Comparison of ENCODE assay signal across 5 fruit fly cellular contexts in the genomic region with DNA sequence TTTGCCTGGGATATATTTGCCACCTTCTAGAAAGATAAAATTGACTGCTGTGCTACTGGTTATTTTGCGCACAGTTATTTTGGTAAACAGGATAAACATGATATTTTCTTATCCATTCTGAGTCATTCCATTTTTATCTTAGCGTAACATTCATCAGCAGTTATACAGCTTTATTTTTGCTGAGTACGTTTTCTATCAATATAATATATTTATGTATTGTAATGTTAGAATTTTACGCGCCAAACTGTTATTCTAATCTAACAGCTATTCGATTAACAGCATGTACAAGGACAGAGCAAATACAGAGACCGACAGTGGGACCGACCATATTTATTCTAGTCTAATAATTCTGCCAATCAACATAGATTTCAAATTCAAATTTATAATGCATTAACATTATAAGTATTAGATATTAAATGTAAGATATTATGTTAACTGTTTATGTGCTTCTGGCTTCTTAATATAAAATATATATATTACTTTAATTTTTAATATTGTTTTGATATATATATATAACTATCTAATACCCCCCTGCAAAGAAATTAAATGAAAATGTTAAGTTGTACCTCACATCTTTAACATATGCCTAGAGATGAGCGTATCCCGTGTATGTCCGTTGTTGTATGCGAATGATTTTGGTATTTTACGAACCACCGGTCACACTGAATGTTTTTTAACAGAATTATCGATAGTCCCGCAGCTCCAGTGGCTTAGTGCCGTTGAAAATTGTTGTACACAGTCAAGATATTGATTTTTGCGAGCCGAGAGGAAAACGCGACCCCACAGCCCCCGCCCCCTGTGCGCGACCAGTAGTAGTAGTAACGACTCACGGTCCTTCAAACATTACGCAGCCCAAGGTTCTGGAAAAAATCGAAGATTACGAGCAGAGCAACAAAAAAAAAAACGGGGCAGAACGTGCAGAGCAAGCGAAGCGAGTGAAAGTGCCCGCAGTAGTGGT.
TF ChIP-seq lines count a peak whose summit lies in the region.

A gene (plus strand): TSS at position 689 of the 958 bp plus-strand sequence.

- TF ChIP-seq CTCF in whole organism, embryonic (GFP tag; optimal IDR thresholded peaks at IDR 0.05; lab: Kevin White, UChicago): peak; percentile 16

TF ChIP-seq in whole organism, adult, 20 proteins besides CTCF, POLR2A, EP300 and RAD21 (continues in another document):
- peak; percentile 66 for TF ChIP-seq CG14711 (tag; optimal IDR thresholded peaks at IDR 0.05; lab: Kevin White, UChicago)
- no peak for TF ChIP-seq CG5204 (GFP tag; optimal IDR thresholded peaks at IDR 0.05; lab: Kevin White, UChicago)
- TF ChIP-seq CG11617 (GFP tag; optimal IDR thresholded peaks at IDR 0.05; lab: Kevin White, UChicago): peak; percentile 46
- TF ChIP-seq pad (GFP tag; optimal IDR thresholded peaks at IDR 0.05; lab: Kevin White, UChicago): peak; percentile 34
- TF ChIP-seq tj (GFP tag; optimal IDR thresholded peaks at IDR 0.05; lab: Kevin White, UChicago): peak; percentile 47
- TF ChIP-seq CG33017 (tag; optimal IDR thresholded peaks at IDR 0.05; lab: Kevin White, UChicago): peak; percentile 82
- peak; percentile 45 for TF ChIP-seq CG12768 (GFP tag; optimal IDR thresholded peaks at IDR 0.05; lab: Kevin White, UChicago)
- TF ChIP-seq Crg-1 (GFP tag; optimal IDR thresholded peaks at IDR 0.05; lab: Kevin White, UChicago): no peak
- peak; percentile 91 for TF ChIP-seq kay (GFP tag; lab: Kevin White, UChicago; ENCODE audit: borderline replicate concordance)
- TF ChIP-seq CG7101 (tag; optimal IDR thresholded peaks at IDR 0.05; lab: Kevin White, UChicago): peak; percentile 78
- no peak for TF ChIP-seq toe (GFP tag; optimal IDR thresholded peaks at IDR 0.05; lab: Kevin White, UChicago)
- no peak for TF ChIP-seq ovo (GFP tag; optimal IDR thresholded peaks at IDR 0.05; lab: Kevin White, UChicago)
- peak; percentile 33 for TF ChIP-seq cic (GFP tag; optimal IDR thresholded peaks at IDR 0.05; lab: Kevin White, UChicago)
- TF ChIP-seq Hr96 (GFP tag; optimal IDR thresholded peaks at IDR 0.05; lab: Kevin White, UChicago): no peak
- TF ChIP-seq bab1 (GFP tag; optimal IDR thresholded peaks at IDR 0.05; lab: Kevin White, UChicago): no peak
- TF ChIP-seq cnc (optimal IDR thresholded peaks at IDR 0.05; lab: Kevin White, UChicago): no peak

TF ChIP-seq in whole organism, embryonic, 481 proteins besides CTCF, POLR2A, EP300 and RAD21 (continues in another document):
- TF ChIP-seq vnd (GFP tag; IDR thresholded peaks at IDR 0.05; lab: Robert Waterston, UW; ENCODE audit: partially characterized antibody) (peak; percentile 64), nom (GFP tag; optimal IDR thresholded peaks at IDR 0.05; lab: Kevin White, UChicago) (no peak), Deaf1 (tag; optimal IDR thresholded peaks at IDR 0.05; lab: Kevin White, UChicago) (peak; percentile 51), ken (GFP tag; IDR thresholded peaks at IDR 0.05; lab: Robert Waterston, UW) (no peak), H15 (GFP tag; IDR thresholded peaks at IDR 0.05; lab: Robert Waterston, UW) (no peak), CG7745 (tag; optimal IDR thresholded peaks at IDR 0.05; lab: Kevin White, UChicago) (no peak), Myb (GFP tag; optimal IDR thresholded peaks at IDR 0.05; lab: Kevin White, UChicago) (peak; percentile 33), Hey (tag; optimal IDR thresholded peaks at IDR 0.05; lab: Kevin White, UChicago) (no peak), Adf1 (GFP tag; IDR thresholded peaks at IDR 0.05; lab: Robert Waterston, UW) (peak; percentile 54), zen2 (GFP tag; IDR thresholded peaks at IDR 0.05; lab: Robert Waterston, UW; ENCODE audit: partially characterized antibody) (peak; percentile 41; the same call in 1 of the 3 replicates), Bdp1 (GFP tag; optimal IDR thresholded peaks at IDR 0.05; lab: Kevin White, UChicago) (no peak), CG4404 (GFP tag; IDR thresholded peaks at IDR 0.05; lab: Robert Waterston, UW) (no peak), zfh1 (GFP tag; IDR thresholded peaks at IDR 0.05; lab: Robert Waterston, UW) (no peak), her (GFP tag; optimal IDR thresholded peaks at IDR 0.05; lab: Kevin White, UChicago) (no peak), sob (GFP tag; IDR thresholded peaks at IDR 0.05; lab: Robert Waterston, UW) (no peak), aop (GFP tag; IDR thresholded peaks at IDR 0.05; lab: Robert Waterston, UW) (no peak)

TF ChIP-seq in whole organism, prepupa, 60 proteins besides CTCF, POLR2A, EP300 and RAD21 (continues in another document):
- TF ChIP-seq fd85E (GFP tag; optimal IDR thresholded peaks at IDR 0.05; lab: Kevin White, UChicago): no peak
- TF ChIP-seq acj6 (GFP tag; optimal IDR thresholded peaks at IDR 0.05; lab: Kevin White, UChicago): peak; percentile 3
- 0 out of 2 replicates have a peak, but pooled peaks have one; percentile 32 for TF ChIP-seq Gug (GFP tag; IDR thresholded peaks at IDR 0.05; lab: Robert Waterston, UW)
- TF ChIP-seq CG3919 (GFP tag; optimal IDR thresholded peaks at IDR 0.05; lab: Kevin White, UChicago): peak; percentile 27
- TF ChIP-seq Sox15 (GFP tag; optimal IDR thresholded peaks at IDR 0.05; lab: Kevin White, UChicago): no peak
- peak; percentile 22 for TF ChIP-seq Sox102F (GFP tag; optimal IDR thresholded peaks at IDR 0.05; lab: Kevin White, UChicago)
- TF ChIP-seq CG15336 (GFP tag; IDR thresholded peaks at IDR 0.05; lab: Robert Waterston, UW): peak; percentile 15; the same call in 1 of the 2 replicates
- no peak for TF ChIP-seq ss (GFP tag; optimal IDR thresholded peaks at IDR 0.05; lab: Kevin White, UChicago)
- TF ChIP-seq cyc (GFP tag; optimal IDR thresholded peaks at IDR 0.05; lab: Kevin White, UChicago): peak; percentile 18
- TF ChIP-seq CG9139 (GFP tag; optimal IDR thresholded peaks at IDR 0.05; lab: Kevin White, UChicago): no peak
- TF ChIP-seq Ets96B (tag; optimal IDR thresholded peaks at IDR 0.05; lab: Kevin White, UChicago): peak; percentile 21
- TF ChIP-seq svp (GFP tag; lab: Kevin White, UChicago): peak; percentile 65
- TF ChIP-seq spab (GFP tag; optimal IDR thresholded peaks at IDR 0.05; lab: Kevin White, UChicago): no peak
- TF ChIP-seq CG8632 (GFP tag; optimal IDR thresholded peaks at IDR 0.05; lab: Kevin White, UChicago): no peak
- TF ChIP-seq Smox (GFP tag; optimal IDR thresholded peaks at IDR 0.05; lab: Kevin White, UChicago): peak; percentile 11
- no peak for TF ChIP-seq salr (GFP tag; optimal IDR thresholded peaks at IDR 0.05; lab: Kevin White, UChicago)
- TF ChIP-seq CG3032 (tag; optimal IDR thresholded peaks at IDR 0.05; lab: Kevin White, UChicago): no peak

TF ChIP-seq in whole organism, pupa, 21 proteins besides CTCF, POLR2A, EP300 and RAD21:
- TF ChIP-seq CG15710 (tag; optimal IDR thresholded peaks at IDR 0.05; lab: Kevin White, UChicago) (no peak), CG13204 (GFP tag; optimal IDR thresholded peaks at IDR 0.05; lab: Kevin White, UChicago) (no peak), D1 (tag; optimal IDR thresholded peaks at IDR 0.05; lab: Kevin White, UChicago) (no peak), CG4496 (GFP tag; IDR thresholded peaks at IDR 0.05; lab: Robert Waterston, UW) (peak; percentile 48; the same call in 2 of the 3 replicates), Ets98B (GFP tag; IDR thresholded peaks at IDR 0.05; lab: Robert Waterston, UW) (peak; percentile 40; the same call in 1 of the 2 replicates), CG32121 (GFP tag; IDR thresholded peaks at IDR 0.05; lab: Robert Waterston, UW) (peak; percentile 60; the same call in 1 of the 2 replicates), CG8159 (tag; optimal IDR thresholded peaks at IDR 0.05; lab: Kevin White, UChicago) (peak; percentile 22), Pif1A (GFP tag; optimal IDR thresholded peaks at IDR 0.05; lab: Kevin White, UChicago) (no peak), CG9948 (tag; optimal IDR thresholded peaks at IDR 0.05; lab: Kevin White, UChicago) (peak; percentile 35), rn (GFP tag; IDR thresholded peaks at IDR 0.05; lab: Robert Waterston, UW) (no peak), CG14655 (GFP tag; optimal IDR thresholded peaks at IDR 0.05; lab: Kevin White, UChicago) (peak; percentile 59)

TF ChIP-seq in whole organism, wandering third instar larva, 38 proteins besides CTCF, POLR2A, EP300 and RAD21 (continues in another document):
- TF ChIP-seq dmrt93B (GFP tag; optimal IDR thresholded peaks at IDR 0.05; lab: Kevin White, UChicago) (peak; percentile 17), Sp1 (GFP tag; optimal IDR thresholded peaks at IDR 0.05; lab: Kevin White, UChicago) (peak; percentile 37), woc (GFP tag; optimal IDR thresholded peaks at IDR 0.05; lab: Kevin White, UChicago) (no peak), br (GFP tag; optimal IDR thresholded peaks at IDR 0.05; lab: Kevin White, UChicago) (no peak), HLH106 (tag; optimal IDR thresholded peaks at IDR 0.05; lab: Kevin White, UChicago) (peak; percentile 53), dl (GFP tag; optimal IDR thresholded peaks at IDR 0.05; lab: Kevin White, UChicago; ENCODE audit: insufficient read depth in 1 of 2, partially characterized antibody in 2 of 2) (no peak), CrebA (GFP tag; optimal IDR thresholded peaks at IDR 0.05; lab: Kevin White, UChicago; ENCODE audit: borderline replicate concordance) (no peak), Mio (GFP tag; optimal IDR thresholded peaks at IDR 0.05; lab: Kevin White, UChicago) (no peak), foxo (GFP tag; optimal IDR thresholded peaks at IDR 0.05; lab: Kevin White, UChicago) (peak in 1 of 2 experiments; percentile 60), ey (GFP tag; optimal IDR thresholded peaks at IDR 0.05; lab: Kevin White, UChicago) (peak; percentile 18), CG9705 (GFP tag; optimal IDR thresholded peaks at IDR 0.05; lab: Kevin White, UChicago) (no peak), Abd-B (GFP tag; optimal IDR thresholded peaks at IDR 0.05; lab: Kevin White, UChicago) (no peak), psq (GFP tag; optimal IDR thresholded peaks at IDR 0.05; lab: Kevin White, UChicago) (peak; percentile 35), usp (GFP tag; optimal IDR thresholded peaks at IDR 0.05; lab: Kevin White, UChicago) (no peak), sv (GFP tag; optimal IDR thresholded peaks at IDR 0.05; lab: Kevin White, UChicago) (no peak), sage (GFP tag; optimal IDR thresholded peaks at IDR 0.05; lab: Kevin White, UChicago) (peak; percentile 48), fru (GFP tag; optimal IDR thresholded peaks at IDR 0.05; lab: Kevin White, UChicago) (peak; percentile 21), brk (GFP tag; optimal IDR thresholded peaks at IDR 0.05; lab: Kevin White, UChicago) (no peak), Jra (GFP tag; optimal IDR thresholded peaks at IDR 0.05; lab: Kevin White, UChicago) (peak; percentile 25), Dfd (GFP tag; optimal IDR thresholded peaks at IDR 0.05; lab: Kevin White, UChicago) (no peak), Dif (GFP tag; optimal IDR thresholded peaks at IDR 0.05; lab: Kevin White, UChicago; ENCODE audit: partially characterized antibody) (peak; percentile 18), pan (optimal IDR thresholded peaks at IDR 0.05; lab: Kevin White, UChicago) (no peak), Hr78 (GFP tag; optimal IDR thresholded peaks at IDR 0.05; lab: Kevin White, UChicago) (no peak), h (GFP tag; optimal IDR thresholded peaks at IDR 0.05; lab: Kevin White, UChicago) (peak; percentile 32), rgr (GFP tag; optimal IDR thresholded peaks at IDR 0.05; lab: Kevin White, UChicago) (peak; percentile 45)
